Fruit fly (Drosophila melanogaster): ENCODE measurements around the gene Mco3.

The Mco3 gene

dm6 chr3R:25855594-25856305, 41.5 kb upstream of the Mco3 start, which contains the start of gene CG5890 (continued):
- TF ChIP-seq scrt (GFP tag; optimal IDR thresholded peaks at IDR 0.05) (peak; percentile 12), CG16863 (GFP tag; optimal IDR thresholded peaks at IDR 0.05) (no peak), CG6689 (GFP tag; IDR thresholded peaks at IDR 0.05) (no peak), Deaf1 (tag; optimal IDR thresholded peaks at IDR 0.05) (peak; percentile 94), CG3281 (GFP tag; optimal IDR thresholded peaks at IDR 0.05) (peak; percentile 71), CG6765 (GFP tag; optimal IDR thresholded peaks at IDR 0.05) (peak; percentile 21), cwo (GFP tag; optimal IDR thresholded peaks at IDR 0.05) (peak; percentile 48), CG10543 (GFP tag; optimal IDR thresholded peaks at IDR 0.05) (peak; percentile 34), Dek (tag; optimal IDR thresholded peaks at IDR 0.05) (no peak), CG13424 (tag; optimal IDR thresholded peaks at IDR 0.05) (peak; percentile 24), CG12659 (GFP tag; optimal IDR thresholded peaks at IDR 0.05) (peak; percentile 7), CoRest (tag; optimal IDR thresholded peaks at IDR 0.05) (peak; percentile 27), Meics (GFP tag; optimal IDR thresholded peaks at IDR 0.05) (peak; percentile 72), Mrtf (GFP tag; IDR thresholded peaks at IDR 0.05) (0 out of 3 replicates have a peak, but pooled peaks have one; percentile 8), disco-r (GFP tag; optimal IDR thresholded peaks at IDR 0.05) (no peak), CG6813 (GFP tag; optimal IDR thresholded peaks at IDR 0.05) (peak; percentile 36), Oaz (GFP tag; IDR thresholded peaks at IDR 0.05) (no peak), CG3726 (GFP tag; IDR thresholded peaks at IDR 0.05) (no peak), CG7839 (tag; optimal IDR thresholded peaks at IDR 0.05) (peak; percentile 57), CG1233 (GFP tag; optimal IDR thresholded peaks at IDR 0.05) (peak; percentile 1), CG18619 (GFP tag; optimal IDR thresholded peaks at IDR 0.05) (peak; percentile 37), pan (optimal IDR thresholded peaks at IDR 0.05) (no peak), pan (GFP tag; optimal IDR thresholded peaks at IDR 0.05 in 1 of 2, IDR thresholded peaks at IDR 0.05 in 1 of 2) (no peak), hb (GFP tag; IDR thresholded peaks at IDR 0.05; ENCODE audit: partially characterized antibody) (no peak), CG10147 (GFP tag; optimal IDR thresholded peaks at IDR 0.05) (peak; percentile 39), CG9727 (GFP tag; optimal IDR thresholded peaks at IDR 0.05) (peak; percentile 37), NfI (GFP tag; optimal IDR thresholded peaks at IDR 0.05) (peak; percentile 30), pho (GFP tag; optimal IDR thresholded peaks at IDR 0.05) (no peak), BtbVII (GFP tag; optimal IDR thresholded peaks at IDR 0.05) (peak; percentile 18), CG5245 (GFP tag; optimal IDR thresholded peaks at IDR 0.05) (no peak), Sox100B (GFP tag; optimal IDR thresholded peaks at IDR 0.05) (peak; percentile 41), ap (GFP tag; IDR thresholded peaks at IDR 0.05) (no peak), sug (tag; optimal IDR thresholded peaks at IDR 0.05) (peak; percentile 32), Fer1 (GFP tag; optimal IDR thresholded peaks at IDR 0.05) (peak; percentile 73), CG4328 (GFP tag; optimal IDR thresholded peaks at IDR 0.05) (peak; percentile 8), caup (GFP tag; optimal IDR thresholded peaks at IDR 0.05; ENCODE audit: severe bottlenecking) (peak; percentile 6), NC2β (GFP tag; optimal IDR thresholded peaks at IDR 0.05) (no peak), bcd (GFP tag; optimal IDR thresholded peaks at IDR 0.05) (peak; percentile 25), CG9817 (tag; optimal IDR thresholded peaks at IDR 0.05) (peak; percentile 8), dmrt99B (tag; optimal IDR thresholded peaks at IDR 0.05) (peak; percentile 48), CG7556 (GFP tag; optimal IDR thresholded peaks at IDR 0.05) (peak; percentile 50), Hmr (GFP tag; optimal IDR thresholded peaks at IDR 0.05) (peak; percentile 62), gro (GFP tag; optimal IDR thresholded peaks at IDR 0.05) (no peak), HHEX (GFP tag; optimal IDR thresholded peaks at IDR 0.05) (no peak), YL-1 (GFP tag; optimal IDR thresholded peaks at IDR 0.05) (no peak), CG11504 (tag; optimal IDR thresholded peaks at IDR 0.05) (peak; percentile 55), ewg (GFP tag; optimal IDR thresholded peaks at IDR 0.05) (peak; percentile 18), twi (tag; optimal IDR thresholded peaks at IDR 0.05) (no peak)

Data from whole organism, embryonic.